Worm (Caenorhabditis elegans): ENCODE measurements around the gene F08F3.4.

The F08F3.4 gene

ce11 chrV:5425008-5425407, 14.3 kb downstream of the F08F3.4 start:
- TF ChIP-seq hlh-8 (tag; optimal IDR thresholded peaks at IDR 0.05) (no peak), ref-2 (tag; optimal IDR thresholded peaks at IDR 0.05) (no peak), tbx-7 (tag; optimal IDR thresholded peaks at IDR 0.05) (no peak), ceh-19 (GFP tag; optimal IDR thresholded peaks at IDR 0.05) (no peak), pha-2 (tag; optimal IDR thresholded peaks at IDR 0.05) (no peak), ahr-1 (tag; optimal IDR thresholded peaks at IDR 0.05) (no peak), nhr-232 (tag; optimal IDR thresholded peaks at IDR 0.05) (no peak), odd-2 (tag; optimal IDR thresholded peaks at IDR 0.05) (no peak), hlh-6 (tag; optimal IDR thresholded peaks at IDR 0.05) (no peak), hlh-15 (tag; optimal IDR thresholded peaks at IDR 0.05) (no peak), fkh-10 (GFP tag; optimal IDR thresholded peaks at IDR 0.05) (no peak), rnt-1 (tag; optimal IDR thresholded peaks at IDR 0.05) (no peak), ceh-30 (tag; optimal IDR thresholded peaks at IDR 0.05) (no peak), sox-2 (GFP tag; IDR thresholded peaks at IDR 0.05) (no peak), ets-4 (tag; optimal IDR thresholded peaks at IDR 0.05) (no peak), zip-5 (tag; optimal IDR thresholded peaks at IDR 0.05) (no peak), mec-3 (tag; optimal IDR thresholded peaks at IDR 0.05; ENCODE audit: borderline replicate concordance) (no peak), ceh-18 (tag; optimal IDR thresholded peaks at IDR 0.05) (no peak)

ce11 chrV:5426337-5426736, 15.6 kb downstream of the F08F3.4 start:
- TF ChIP-seq pat-9 (tag; optimal IDR thresholded peaks at IDR 0.05) (no peak), dmd-4 (tag; optimal IDR thresholded peaks at IDR 0.05; ENCODE audit: borderline replicate concordance) (no peak), che-1 (tag; optimal IDR thresholded peaks at IDR 0.05) (no peak), ceh-22 (tag; optimal IDR thresholded peaks at IDR 0.05) (no peak), nhr-11 (tag; optimal IDR thresholded peaks at IDR 0.05) (no peak), unc-42 (tag; optimal IDR thresholded peaks at IDR 0.05) (no peak), ahr-1 (tag; optimal IDR thresholded peaks at IDR 0.05) (no peak), ceh-2 (tag; optimal IDR thresholded peaks at IDR 0.05) (no peak), ref-2 (tag; optimal IDR thresholded peaks at IDR 0.05) (no peak), sox-4 (tag; optimal IDR thresholded peaks at IDR 0.05) (no peak), fax-1 (tag; optimal IDR thresholded peaks at IDR 0.05) (no peak), ceh-6 (GFP tag; optimal IDR thresholded peaks at IDR 0.05) (no peak), pha-4 (tag; optimal IDR thresholded peaks at IDR 0.05) (no peak), ttx-3 (tag; optimal IDR thresholded peaks at IDR 0.05) (no peak), odd-2 (tag; optimal IDR thresholded peaks at IDR 0.05) (no peak), F13H6.1 (tag; optimal IDR thresholded peaks at IDR 0.05) (no peak)

ce11 chrV:5427860-5428259, 17.1 kb downstream of the F08F3.4 start, which contains the start of gene rhr-1:
Gene rhr-1 (plus strand): TSS chrV:5428160.
- TF ChIP-seq gmeb-2 (tag; optimal IDR thresholded peaks at IDR 0.05): no peak
- TF ChIP-seq odd-2 (tag; optimal IDR thresholded peaks at IDR 0.05): no peak
- TF ChIP-seq mec-3 (tag; optimal IDR thresholded peaks at IDR 0.05; ENCODE audit: borderline replicate concordance): no peak
- TF ChIP-seq lim-6 (tag; optimal IDR thresholded peaks at IDR 0.05): no peak
- no peak for TF ChIP-seq pqm-1 (tag; optimal IDR thresholded peaks at IDR 0.05)
- no peak for TF ChIP-seq sox-2 (GFP tag; IDR thresholded peaks at IDR 0.05)
- no peak for TF ChIP-seq ztf-16 (tag; optimal IDR thresholded peaks at IDR 0.05)
- TF ChIP-seq F13H6.1 (tag; optimal IDR thresholded peaks at IDR 0.05): no peak
- TF ChIP-seq unc-42 (tag; optimal IDR thresholded peaks at IDR 0.05): no peak
- no peak for TF ChIP-seq rnt-1 (tag; optimal IDR thresholded peaks at IDR 0.05)
- no peak for TF ChIP-seq nhr-11 (tag; optimal IDR thresholded peaks at IDR 0.05)
- no peak for TF ChIP-seq elt-4 (tag; optimal IDR thresholded peaks at IDR 0.05)
- TF ChIP-seq syd-9 (tag; optimal IDR thresholded peaks at IDR 0.05): no peak
- no peak for TF ChIP-seq hlh-15 (tag; optimal IDR thresholded peaks at IDR 0.05)
- TF ChIP-seq ref-2 (tag; optimal IDR thresholded peaks at IDR 0.05): no peak
- TF ChIP-seq pros-1 (tag; optimal IDR thresholded peaks at IDR 0.05): no peak
- TF ChIP-seq nhr-232 (tag; optimal IDR thresholded peaks at IDR 0.05): no peak
- no peak for TF ChIP-seq eyg-1 (tag; optimal IDR thresholded peaks at IDR 0.05)

Measured in whole organism, late embryonic.